Worm (Caenorhabditis elegans): ENCODE data around the gene aptf-1.

ce11 chrII:6486344-6486743 lies 31.6 kb downstream of the aptf-1 start:
- TF ChIP-seq flt-1 (GFP tag; IDR thresholded peaks at IDR 0.05) (no peak), F13C5.2 (tag; optimal IDR thresholded peaks at IDR 0.05) (no peak), ama-1 (optimal IDR thresholded peaks at IDR 0.05) (no peak), sea-1 (GFP tag; conservative IDR thresholded peaks at IDR 0.05) (no peak), tra-4 (tag; optimal IDR thresholded peaks at IDR 0.05) (no peak), aly-1 (tag; optimal IDR thresholded peaks at IDR 0.05) (no peak), tbx-11 (GFP tag; IDR thresholded peaks at IDR 0.05) (no peak)

All from whole organism, early embryonic.